Worm (Caenorhabditis elegans): ENCODE results near the gene ZK287.4.
A peak's percentile ranks its signal among the peaks of the same experiment; 100 is the strongest.

ZK287.4 gene

ce11 chrV:9692109-9692581, 6.7 kb upstream of the ZK287.4 start, which contains the start of gene ztf-9 (continued):
- peak; percentile 39 for TF ChIP-seq nhr-77 (tag; optimal IDR thresholded peaks at IDR 0.05)
- no peak for TF ChIP-seq nhr-28 (tag; optimal IDR thresholded peaks at IDR 0.05)

ce11 chrV:9690728-9691127, 5.3 kb upstream of the ZK287.4 start:
- TF ChIP-seq nhr-19 (GFP tag; conservative IDR thresholded peaks at IDR 0.05) (peak; percentile 21; the same call in 1 of the 2 replicates), efl-1 (optimal IDR thresholded peaks at IDR 0.05) (peak; percentile 33 to 55), efl-1 (GFP tag; optimal IDR thresholded peaks at IDR 0.05 in 1 of 2) (peak; percentile 50 to 94), fkh-8 (tag; optimal IDR thresholded peaks at IDR 0.05) (no peak), ceh-82 (tag; optimal IDR thresholded peaks at IDR 0.05) (peak in 1 of 3 experiments; percentile 59), skn-1 (tag; optimal IDR thresholded peaks at IDR 0.05) (peak; percentile 72), lin-15B (tag; optimal IDR thresholded peaks at IDR 0.05) (peak; percentile 5), snu-23 (GFP tag; optimal IDR thresholded peaks at IDR 0.05) (peak; percentile 65), egl-27 (tag; optimal IDR thresholded peaks at IDR 0.05) (no peak), nhr-90 (tag; optimal IDR thresholded peaks at IDR 0.05; ENCODE audit: poor library complexity) (peak; percentile 3), jun-1 (tag; optimal IDR thresholded peaks at IDR 0.05) (no peak), lin-13 (GFP tag; optimal IDR thresholded peaks at IDR 0.05) (no peak), mep-1 (tag; optimal IDR thresholded peaks at IDR 0.05) (peak; percentile 64), C16A3.4 (tag; optimal IDR thresholded peaks at IDR 0.05) (peak; percentile 52), lsy-2 (tag; optimal IDR thresholded peaks at IDR 0.05) (peak; percentile 73 to 94), ets-5 (GFP tag; IDR thresholded peaks at IDR 0.05) (no peak), fos-1 (tag; optimal IDR thresholded peaks at IDR 0.05) (no peak), F16B12.6 (tag; optimal IDR thresholded peaks at IDR 0.05) (peak; percentile 93), elt-3 (tag; optimal IDR thresholded peaks at IDR 0.05) (peak in 2 of 6 experiments; percentile 48 to 51), hpl-2 (GFP tag; optimal IDR thresholded peaks at IDR 0.05) (no peak), xbp-1 (tag; optimal IDR thresholded peaks at IDR 0.05) (peak; percentile 39), nhr-20 (tag; optimal IDR thresholded peaks at IDR 0.05) (peak; percentile 45), nhr-11 (tag; optimal IDR thresholded peaks at IDR 0.05) (no peak), lin-35 (GFP tag; optimal IDR thresholded peaks at IDR 0.05) (peak; percentile 42 to 59), mdl-1 (tag; optimal IDR thresholded peaks at IDR 0.05) (peak in 1 of 2 experiments; percentile 40), blmp-1 (tag; optimal IDR thresholded peaks at IDR 0.05) (peak; percentile 99), unc-130 (tag; optimal IDR thresholded peaks at IDR 0.05) (peak; percentile 37), pag-3 (tag; optimal IDR thresholded peaks at IDR 0.05; ENCODE audit: borderline replicate concordance, insufficient read depth) (no peak), rnt-1 (tag; optimal IDR thresholded peaks at IDR 0.05) (peak; percentile 35), swsn-7 (tag; optimal IDR thresholded peaks at IDR 0.05) (peak; percentile 42), unc-86 (tag; optimal IDR thresholded peaks at IDR 0.05) (no peak), lin-39 (tag; optimal IDR thresholded peaks at IDR 0.05) (peak; percentile 4), dpl-1 (GFP tag; optimal IDR thresholded peaks at IDR 0.05) (peak; percentile 24 to 57 (median 38))

- TF ChIP-seq efl-1 (optimal IDR thresholded peaks at IDR 0.05) (no peak), efl-1 (GFP tag; optimal IDR thresholded peaks at IDR 0.05 in 1 of 2) (peak in 1 of 2 experiments; percentile 91), nhr-47 (tag; optimal IDR thresholded peaks at IDR 0.05) (no peak)
Observed at ce11 chrV:9690099-9690572, 4.7 kb upstream of the ZK287.4 start, which contains the start of gene rbx-1. TSS of gene rbx-1 (minus strand) at chrV:9690522.

- no peak for TF ChIP-seq irx-1 (tag; optimal IDR thresholded peaks at IDR 0.05)
- no peak for TF ChIP-seq aly-2 (tag; optimal IDR thresholded peaks at IDR 0.05)
- TF ChIP-seq nhr-85 (tag), result no peak
- TF ChIP-seq blmp-1 (tag; optimal IDR thresholded peaks at IDR 0.05), result no peak
- TF ChIP-seq pag-3 (tag; optimal IDR thresholded peaks at IDR 0.05; ENCODE audit: borderline replicate concordance, insufficient read depth), result no peak
- no peak for TF ChIP-seq ceh-88 (GFP tag; IDR thresholded peaks at IDR 0.05)
- no peak for TF ChIP-seq ets-5 (GFP tag; IDR thresholded peaks at IDR 0.05)
Observed at ce11 chrV:9689364-9689763, 3.9 kb upstream of the ZK287.4 start.
